Worm (Caenorhabditis elegans): ENCODE measurements around the gene M163.7.

The M163.7 gene

ce11 chrX:14503282-14503681, 38.7 kb downstream of the M163.7 start (continued):
- no peak for TF ChIP-seq ets-5 (GFP tag; IDR thresholded peaks at IDR 0.05)
- TF ChIP-seq snpc-4 (tag; optimal IDR thresholded peaks at IDR 0.05) = no peak
- TF ChIP-seq fkh-4 (tag; optimal IDR thresholded peaks at IDR 0.05; ENCODE audit: borderline replicate concordance) = no peak
- no peak for TF ChIP-seq fkh-8 (tag; optimal IDR thresholded peaks at IDR 0.05)
- no peak for TF ChIP-seq dsc-1 (tag; optimal IDR thresholded peaks at IDR 0.05)
- TF ChIP-seq efl-3 (GFP tag; optimal IDR thresholded peaks at IDR 0.05) = no peak
- TF ChIP-seq irx-1 (tag; optimal IDR thresholded peaks at IDR 0.05) = no peak
- TF ChIP-seq unc-62 (GFP tag; optimal IDR thresholded peaks at IDR 0.05) = no peak
- TF ChIP-seq nhr-19 (GFP tag; conservative IDR thresholded peaks at IDR 0.05) = no peak
- no peak for TF ChIP-seq Y116A8C.19 (tag; optimal IDR thresholded peaks at IDR 0.05; ENCODE audit: borderline replicate concordance)
- peak; percentile 34 for TF ChIP-seq nhr-71 (tag; optimal IDR thresholded peaks at IDR 0.05)
- TF ChIP-seq pag-3 (tag; optimal IDR thresholded peaks at IDR 0.05; ENCODE audit: borderline replicate concordance, insufficient read depth) = no peak
- TF ChIP-seq alr-1 (tag; optimal IDR thresholded peaks at IDR 0.05; ENCODE audit: borderline replicate concordance) = no peak
- no peak for TF ChIP-seq aha-1 (tag; optimal IDR thresholded peaks at IDR 0.05)

DNA sequence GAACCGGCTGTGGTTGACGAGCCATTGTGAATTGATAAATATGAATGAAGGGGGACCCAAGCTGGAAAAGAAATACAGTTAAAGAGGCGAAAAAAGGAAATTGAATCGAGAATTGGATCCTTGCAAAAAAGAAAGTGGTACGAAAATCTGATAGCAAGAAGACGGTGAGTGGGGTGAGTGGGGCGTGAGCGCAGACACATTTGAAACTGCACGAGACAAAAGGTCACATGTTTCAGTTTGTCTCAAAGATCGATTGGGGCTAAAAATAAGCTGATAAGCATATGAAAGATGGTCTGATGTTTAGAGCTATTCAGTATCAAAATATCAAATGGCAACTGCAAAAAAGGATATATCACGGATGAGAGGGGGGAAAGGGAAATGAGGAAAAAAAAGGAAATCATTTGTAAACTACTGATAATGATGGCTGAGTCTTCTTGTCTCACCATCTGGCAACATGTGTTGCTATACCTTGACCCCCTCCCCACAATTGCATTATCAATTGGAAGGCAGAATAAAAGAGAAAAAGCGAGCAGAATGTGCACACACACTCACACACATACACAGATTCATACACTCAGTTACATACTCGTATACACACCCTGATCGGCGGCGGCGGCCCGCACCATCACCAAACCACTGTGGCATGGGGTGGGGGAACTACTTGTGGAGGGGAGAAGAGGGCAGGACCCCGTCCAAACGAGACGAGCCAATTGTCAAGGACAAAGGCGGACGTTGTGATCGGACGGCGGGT, 39.4 kb downstream of the M163.7 start, which contains the start of gene M163.1:
Gene M163.1 (minus strand): TSS at position 25 of the 751 bp plus-strand sequence.
- peak; percentile 52 for TF ChIP-seq nhr-20 (tag; optimal IDR thresholded peaks at IDR 0.05)
- TF ChIP-seq mdl-1 (tag; optimal IDR thresholded peaks at IDR 0.05) = no peak
- TF ChIP-seq elt-2 (tag; optimal IDR thresholded peaks at IDR 0.05) = peak; percentile 31
- TF ChIP-seq nhr-85 (tag) = peak; percentile 73
- peak; percentile 53 for TF ChIP-seq lin-14 (GFP tag; optimal IDR thresholded peaks at IDR 0.05)
- peak; percentile 37 for TF ChIP-seq nhr-19 (GFP tag; conservative IDR thresholded peaks at IDR 0.05)
- TF ChIP-seq ceh-88 (GFP tag; IDR thresholded peaks at IDR 0.05) = no peak
- TF ChIP-seq mef-2 (tag; optimal IDR thresholded peaks at IDR 0.05) = no peak
- no peak for TF ChIP-seq lsy-2 (tag; optimal IDR thresholded peaks at IDR 0.05)
- no peak for TF ChIP-seq sup-37 (GFP tag; optimal IDR thresholded peaks at IDR 0.05)
- TF ChIP-seq hlh-17 (GFP tag; optimal IDR thresholded peaks at IDR 0.05; ENCODE audit: borderline replicate concordance) = no peak
- no peak for TF ChIP-seq dpl-1 (GFP tag; optimal IDR thresholded peaks at IDR 0.05)
- TF ChIP-seq pag-3 (tag; optimal IDR thresholded peaks at IDR 0.05; ENCODE audit: borderline replicate concordance, insufficient read depth) = no peak
- TF ChIP-seq unc-130 (tag; optimal IDR thresholded peaks at IDR 0.05) = peak; percentile 3
- peak in 1 of 2 experiments; percentile 30 for TF ChIP-seq ztf-11 (tag; optimal IDR thresholded peaks at IDR 0.05)
- no peak for TF ChIP-seq pax-3 (tag; optimal IDR thresholded peaks at IDR 0.05)
- no peak for TF ChIP-seq nhr-77 (tag; optimal IDR thresholded peaks at IDR 0.05)
- peak; percentile 52 for TF ChIP-seq nhr-71 (tag; optimal IDR thresholded peaks at IDR 0.05)
- no peak for TF ChIP-seq hlh-4 (tag; optimal IDR thresholded peaks at IDR 0.05)
- peak; percentile 22 for TF ChIP-seq rnt-1 (tag; optimal IDR thresholded peaks at IDR 0.05)
- 0 out of 2 replicates have a peak, but pooled peaks have one; percentile 13 for TF ChIP-seq grh-1 (GFP tag; IDR thresholded peaks at IDR 0.05)
- TF ChIP-seq Y116A8C.19 (tag; optimal IDR thresholded peaks at IDR 0.05; ENCODE audit: borderline replicate concordance) = no peak

- TF ChIP-seq hlh-4 (tag; optimal IDR thresholded peaks at IDR 0.05) (no peak), elt-2 (tag; optimal IDR thresholded peaks at IDR 0.05) (peak; percentile 30)
These were observed 39.9 kb downstream of the M163.7 start for ce11 chrX:14504551-14504902.

ce11 chrX:14505578-14506353, 41.2 kb downstream of the M163.7 start:
- TF ChIP-seq skn-1 (tag; optimal IDR thresholded peaks at IDR 0.05) = peak; percentile 17
- TF ChIP-seq nhr-11 (tag; optimal IDR thresholded peaks at IDR 0.05) = no peak
- TF ChIP-seq C16A3.4 (tag; optimal IDR thresholded peaks at IDR 0.05) = no peak
- no peak for TF ChIP-seq zip-4 (GFP tag; optimal IDR thresholded peaks at IDR 0.05)
- no peak for TF ChIP-seq unc-62 (GFP tag; optimal IDR thresholded peaks at IDR 0.05)
- no peak for TF ChIP-seq dsc-1 (tag; optimal IDR thresholded peaks at IDR 0.05)
- TF ChIP-seq aha-1 (tag; optimal IDR thresholded peaks at IDR 0.05) = no peak
- TF ChIP-seq nhr-237 (tag; optimal IDR thresholded peaks at IDR 0.05) = peak; percentile 54
- TF ChIP-seq grh-1 (GFP tag; IDR thresholded peaks at IDR 0.05) = peak; percentile 69
- peak in 1 of 2 experiments; percentile 10 for TF ChIP-seq efl-1 (optimal IDR thresholded peaks at IDR 0.05)
- TF ChIP-seq efl-1 (GFP tag; optimal IDR thresholded peaks at IDR 0.05 in 1 of 2) = peak in 1 of 2 experiments; percentile 93
- no peak for TF ChIP-seq tlp-1 (tag; optimal IDR thresholded peaks at IDR 0.05)
- TF ChIP-seq nhr-71 (tag; optimal IDR thresholded peaks at IDR 0.05) = peak; percentile 82
- TF ChIP-seq fkh-8 (tag; optimal IDR thresholded peaks at IDR 0.05) = no peak
- TF ChIP-seq hlh-17 (GFP tag; optimal IDR thresholded peaks at IDR 0.05; ENCODE audit: borderline replicate concordance) = no peak
- TF ChIP-seq C04F5.9 (tag; optimal IDR thresholded peaks at IDR 0.05) = no peak
- peak; percentile 57 for TF ChIP-seq swsn-7 (tag; optimal IDR thresholded peaks at IDR 0.05)
- TF ChIP-seq snpc-4 (tag; optimal IDR thresholded peaks at IDR 0.05) = no peak
- TF ChIP-seq egl-13 (tag; optimal IDR thresholded peaks at IDR 0.05) = no peak
